Worm (Caenorhabditis elegans) whole organism, L3 larva: ENCODE data around the gene K09D9.9.

ENCODE experiments used
- R02D3.7 ChIP-seq: fragments of 150-350 bp; optimal IDR thresholded peaks from 2 replicates; lab custom pipeline; 2014; ENCODE audit warnings: missing biosample characterization, missing genetic modification characterization
- aly-2 ChIP-seq: fragments of 150-350 bp; optimal IDR thresholded peaks from 2 replicates; lab custom pipeline; 2014; ENCODE audit warnings: missing biosample characterization, missing genetic modification characterization
- ama-1 ChIP-seq: fragments of 150-350 bp; optimal IDR thresholded peaks from 2 replicates; lab custom pipeline; 2018
- ceh-16 ChIP-seq: sonication (generic microtip); optimal IDR thresholded peaks from 2 replicates; lab custom pipeline; 2017; ENCODE audit warnings: missing biosample characterization, missing genetic modification characterization
- ceh-82 ChIP-seq: fragments of 150-350 bp; optimal IDR thresholded peaks from 2 replicates; lab custom pipeline; 2014; ENCODE audit warnings: missing biosample characterization, missing genetic modification characterization
- ceh-9 ChIP-seq: sonication (generic microtip); optimal IDR thresholded peaks from 2 replicates; lab custom pipeline; 2018; ENCODE audit warnings: missing biosample characterization, missing genetic modification characterization
- daf-12 ChIP-seq: fragments of 150-350 bp; optimal IDR thresholded peaks from 2 replicates; lab custom pipeline; 2014; ENCODE audit warnings: missing biosample characterization, missing genetic modification reagents, missing genetic modification characterization
- egl-27 ChIP-seq: sonication (generic microtip); optimal IDR thresholded peaks from 4 replicates; lab custom pipeline; 2017; ENCODE audit warnings: missing biosample characterization, missing genetic modification reagents, missing genetic modification characterization
- elt-2 ChIP-seq: sonication (generic microtip); optimal IDR thresholded peaks from 2 replicates; lab custom pipeline; 2016; ENCODE audit warnings: missing genetic modification reagents, mild to moderate bottlenecking, missing genetic modification characterization, missing compliant biosample characterization
- eor-1 ChIP-seq, 2 experiments: fragments of 150-350 bp; optimal IDR thresholded peaks; 2 replicates each; lab custom pipeline; 2014 to 2018; ENCODE audit warnings: missing biosample characterization in 2 of 2, missing genetic modification characterization in 2 of 2
- fkh-10 ChIP-seq: sonication (generic microtip); optimal IDR thresholded peaks from 2 replicates; lab custom pipeline; 2017; ENCODE audit warnings: missing biosample characterization, missing genetic modification reagents, missing genetic modification characterization
- fkh-2 ChIP-seq: fragments of 150-350 bp; optimal IDR thresholded peaks from 2 replicates; lab custom pipeline; 2014; ENCODE audit warnings: missing biosample characterization, missing genetic modification reagents, missing genetic modification characterization
- fos-1 ChIP-seq: fragments of 150-350 bp; optimal IDR thresholded peaks from 2 replicates; lab custom pipeline; 2014; ENCODE audit warnings: missing biosample characterization, missing genetic modification characterization
- hmg-11 ChIP-seq: sonication (generic microtip); optimal IDR thresholded peaks from 2 replicates; lab custom pipeline; 2016; ENCODE audit warnings: missing genetic modification characterization, missing compliant biosample characterization
- lin-15B ChIP-seq: fragments of 150-350 bp; optimal IDR thresholded peaks from 2 replicates; lab custom pipeline; 2014; ENCODE audit warnings: missing biosample characterization, missing genetic modification characterization
- lin-39 ChIP-seq: fragments of 150-350 bp; optimal IDR thresholded peaks from 2 replicates; lab custom pipeline; 2018; ENCODE audit warnings: missing biosample characterization, missing genetic modification reagents, missing genetic modification characterization
- lsy-12 ChIP-seq: sonication (generic microtip); optimal IDR thresholded peaks from 2 replicates; lab custom pipeline; 2016; ENCODE audit warnings: mild to moderate bottlenecking, missing genetic modification characterization, missing compliant biosample characterization
- mdl-1 ChIP-seq: fragments of 150-350 bp; optimal IDR thresholded peaks from 2 replicates; lab custom pipeline; 2014; ENCODE audit warnings: missing biosample characterization, missing genetic modification characterization
- mml-1 ChIP-seq: fragments of 150-350 bp; sonication (generic microtip); optimal IDR thresholded peaks from 3 replicates; lab custom pipeline; 2014; ENCODE audit warnings: missing biosample characterization, missing genetic modification characterization
- nfya-1 ChIP-seq: sonication (generic microtip); optimal IDR thresholded peaks from 2 replicates; lab custom pipeline; 2017; ENCODE audit warnings: missing genetic modification characterization, mild to moderate bottlenecking, missing compliant biosample characterization, antibody characterized with exemption, moderate library complexity; ENCODE audit not compliant: insufficient read depth
- nhr-11 ChIP-seq: fragments of 150-350 bp; optimal IDR thresholded peaks from 2 replicates; lab custom pipeline; 2014; ENCODE audit warnings: missing biosample characterization, missing genetic modification characterization
- nhr-237 ChIP-seq: fragments of 150-350 bp; optimal IDR thresholded peaks from 2 replicates; lab custom pipeline; 2014; ENCODE audit warnings: missing biosample characterization, missing genetic modification characterization
- nhr-25 ChIP-seq: sonication (generic microtip); optimal IDR thresholded peaks from 2 replicates; lab custom pipeline; 2017; ENCODE audit warnings: missing biosample characterization, missing genetic modification characterization
- nhr-28 ChIP-seq: fragments of 150-350 bp; optimal IDR thresholded peaks from 2 replicates; lab custom pipeline; 2014; ENCODE audit warnings: missing biosample characterization, missing genetic modification characterization
- nhr-67 ChIP-seq: fragments of 150-350 bp; optimal IDR thresholded peaks from 2 replicates; lab custom pipeline; 2014; ENCODE audit warnings: missing biosample characterization, missing genetic modification characterization
- nhr-76 ChIP-seq: fragments of 150-350 bp; sonication (generic microtip); optimal IDR thresholded peaks from 5 replicates; lab custom pipeline; 2014; ENCODE audit warnings: missing biosample characterization, missing genetic modification characterization
- nhr-77 ChIP-seq: fragments of 150-350 bp; optimal IDR thresholded peaks from 2 replicates; lab custom pipeline; 2014; ENCODE audit warnings: missing biosample characterization, missing genetic modification characterization
- sea-2 ChIP-seq: fragments of 150-350 bp; sonication (generic microtip); optimal IDR thresholded peaks from 4 replicates; lab custom pipeline; 2014; ENCODE audit warnings: missing biosample characterization, missing genetic modification reagents, missing genetic modification characterization
- skn-1 ChIP-seq: fragments of 150-350 bp; optimal IDR thresholded peaks from 2 replicates; lab custom pipeline; 2014; ENCODE audit warnings: missing biosample characterization, missing genetic modification characterization
- tbx-2 ChIP-seq: sonication (generic microtip); optimal IDR thresholded peaks from 2 replicates; lab custom pipeline; 2016; ENCODE audit warnings: mild to moderate bottlenecking, missing genetic modification characterization, missing compliant biosample characterization
- unc-39 ChIP-seq: sonication (generic microtip); optimal IDR thresholded peaks from 4 replicates; lab custom pipeline; 2017; ENCODE audit warnings: missing biosample characterization, missing genetic modification characterization
- ztf-11 ChIP-seq: fragments of 150-350 bp; optimal IDR thresholded peaks from 2 replicates; lab custom pipeline; 2014; ENCODE audit warnings: missing biosample characterization, missing genetic modification characterization
- ztf-4 ChIP-seq: fragments of 150-350 bp; optimal IDR thresholded peaks from 2 replicates; lab custom pipeline; 2014; ENCODE audit warnings: missing biosample characterization, missing genetic modification characterization

K09D9.9 gene

DNA sequence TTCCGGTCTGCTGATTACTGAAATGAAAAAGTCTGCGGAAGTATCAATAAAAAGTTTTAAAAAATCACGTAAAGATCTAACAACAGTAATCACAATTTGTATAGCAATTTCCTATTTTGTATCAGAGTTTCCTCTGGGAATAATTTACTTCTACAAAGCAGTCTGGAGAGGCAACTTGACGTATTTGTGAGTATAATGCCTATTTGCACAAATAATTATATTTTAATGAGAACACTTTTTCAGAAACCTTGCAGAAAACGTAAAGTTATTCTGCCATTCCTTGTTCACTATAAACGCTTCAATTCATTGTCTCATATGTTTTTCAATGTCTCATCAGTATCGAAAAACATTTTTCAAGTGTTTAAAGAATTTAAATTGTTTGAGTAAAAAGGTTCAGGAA is 24.6 kb upstream of the K09D9.9 start:
- no peak for TF ChIP-seq daf-12 (tag; lab: Kevin White, UChicago)
- no peak for TF ChIP-seq egl-27
- no peak for TF ChIP-seq nhr-77 (tag; lab: Kevin White, UChicago)
- no peak for TF ChIP-seq nhr-76
- no peak for TF ChIP-seq unc-39 (tag; lab: Kevin White, UChicago)
- TF ChIP-seq fkh-2 (tag; lab: Kevin White, UChicago): no peak
- no peak for TF ChIP-seq lsy-12
- no peak for TF ChIP-seq lin-39 (tag; lab: Kevin White, UChicago)
- no peak for TF ChIP-seq fkh-10 (GFP tag; lab: Kevin White, UChicago)
- TF ChIP-seq ceh-9 (tag; lab: Kevin White, UChicago): no peak
- no peak for TF ChIP-seq nhr-11
- TF ChIP-seq ceh-16: no peak
- no peak for TF ChIP-seq ztf-11 (tag; lab: Kevin White, UChicago)
- TF ChIP-seq tbx-2 (tag; lab: Kevin White, UChicago): no peak

DNA sequence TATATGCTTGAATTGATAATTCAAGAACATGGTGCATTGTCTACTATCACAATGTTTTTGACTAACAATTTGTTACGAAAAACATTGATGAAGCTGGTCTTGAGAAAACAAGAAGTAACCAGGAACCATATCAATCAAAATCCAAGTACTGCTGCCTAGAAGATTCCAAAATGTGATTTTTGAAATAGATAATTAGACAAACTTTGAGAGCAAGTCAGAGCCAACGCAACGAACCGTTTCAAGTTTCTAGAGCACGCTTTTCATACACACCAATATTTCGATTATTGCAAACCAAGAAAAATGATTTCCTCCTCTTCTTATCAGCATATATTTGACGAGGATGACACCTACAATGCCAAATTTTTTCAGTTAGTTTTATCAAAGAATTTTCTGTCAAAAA is 22.8 kb upstream of the K09D9.9 start, which contains the start of gene srw-89:
TSS of gene srw-89 (plus strand) at position 301 of the 400 bp plus-strand sequence.
- TF ChIP-seq R02D3.7 (tag; lab: Kevin White, UChicago) (no peak), aly-2 (no peak), nhr-25 (tag; lab: Kevin White, UChicago) (no peak)

DNA sequence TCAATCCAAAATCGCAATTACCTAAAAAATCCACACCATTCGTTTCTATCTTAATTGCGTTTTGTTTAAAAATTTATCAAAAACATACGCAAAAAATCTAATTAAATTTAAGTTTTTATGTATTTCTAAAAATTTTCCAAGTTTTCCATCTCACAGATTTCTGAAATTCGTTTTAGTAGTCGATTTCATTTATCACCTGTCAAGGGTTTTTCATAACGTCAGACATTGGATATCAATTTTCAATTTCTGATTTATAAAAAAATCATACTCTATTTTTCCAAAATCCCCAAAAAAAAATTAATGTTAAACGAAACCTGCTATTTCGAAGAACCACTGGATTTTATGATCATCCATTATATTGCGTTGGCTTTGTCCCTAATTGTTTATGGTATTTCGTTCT is 16.2 kb upstream of the K09D9.9 start, which contains the start of gene srh-4:
TSS of gene srh-4 (plus strand) at position 301 of the 400 bp plus-strand sequence.
- TF ChIP-seq fkh-10 (GFP tag; lab: Kevin White, UChicago) (no peak), daf-12 (tag; lab: Kevin White, UChicago) (no peak), lsy-12 (no peak), mdl-1 (no peak), ztf-11 (tag; lab: Kevin White, UChicago) (no peak), unc-39 (tag; lab: Kevin White, UChicago) (no peak)

DNA sequence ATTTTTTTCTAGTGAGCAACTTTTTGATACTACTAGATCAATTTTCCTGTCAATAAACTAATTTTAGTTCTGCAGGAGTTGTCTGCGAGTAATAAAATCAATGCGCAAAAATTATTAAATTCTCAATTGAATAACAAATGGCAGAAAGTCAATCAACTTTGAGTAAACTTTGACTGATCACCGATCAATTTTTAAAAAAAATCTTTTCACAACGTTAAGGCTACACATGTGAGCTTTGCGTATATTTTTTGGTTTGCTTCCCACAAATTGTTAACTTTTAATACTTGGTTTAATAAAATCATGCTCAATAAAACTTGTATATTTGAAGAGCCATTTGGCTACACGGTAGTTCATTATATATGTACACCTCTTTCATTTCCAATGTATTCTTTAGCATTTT is 14.0 kb upstream of the K09D9.9 start, which contains the start of gene srh-7:
TSS of gene srh-7 (plus strand) at position 301 of the 400 bp plus-strand sequence.
- no peak for TF ChIP-seq mml-1 (tag; lab: Kevin White, UChicago)
- no peak for TF ChIP-seq hmg-11 (tag; lab: Kevin White, UChicago)
- no peak for TF ChIP-seq ceh-82 (tag; lab: Kevin White, UChicago)
- no peak for TF ChIP-seq nhr-67 (tag; lab: Kevin White, UChicago)
- no peak for TF ChIP-seq nfya-1 (tag; lab: Kevin White, UChicago)
- no peak for TF ChIP-seq lin-15B
- TF ChIP-seq fos-1 (tag; lab: Kevin White, UChicago): no peak
- no peak for TF ChIP-seq ama-1 (lab: Kevin White, UChicago)
- TF ChIP-seq nhr-76: no peak
- TF ChIP-seq lsy-12: no peak
- TF ChIP-seq elt-2 (tag; lab: Kevin White, UChicago): no peak
- no peak for TF ChIP-seq skn-1

DNA sequence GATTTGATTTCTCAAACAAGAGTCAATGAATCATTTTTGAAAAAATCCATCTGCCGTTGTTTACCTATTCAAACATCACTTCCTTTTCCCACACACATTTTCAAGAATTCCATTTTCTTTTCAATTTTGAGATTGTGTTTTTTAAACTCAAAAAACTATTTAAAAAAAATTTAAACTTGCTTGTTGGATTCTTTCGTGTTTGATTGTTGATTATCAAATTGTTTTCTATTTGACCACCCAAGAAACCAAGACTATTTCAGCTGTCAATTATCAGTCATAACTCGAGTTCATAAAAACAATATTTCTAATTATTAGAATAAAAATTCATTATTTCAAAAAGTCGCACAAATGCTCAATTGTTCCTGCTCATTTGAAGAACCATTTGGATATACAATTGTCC is 11.3 kb upstream of the K09D9.9 start, which contains the start of gene srh-8:
TSS of gene srh-8 (plus strand) at position 301 of the 400 bp plus-strand sequence.
- TF ChIP-seq sea-2 (GFP tag; lab: Kevin White, UChicago): no peak
- TF ChIP-seq nfya-1 (tag; lab: Kevin White, UChicago): no peak
- TF ChIP-seq nhr-11: no peak
- no peak for TF ChIP-seq fkh-2 (tag; lab: Kevin White, UChicago)
- no peak for TF ChIP-seq ceh-82 (tag; lab: Kevin White, UChicago)
- TF ChIP-seq ztf-4 (tag; lab: Kevin White, UChicago): no peak
- no peak for TF ChIP-seq nhr-237
- TF ChIP-seq, all 47 proteins: peak for 0

DNA sequence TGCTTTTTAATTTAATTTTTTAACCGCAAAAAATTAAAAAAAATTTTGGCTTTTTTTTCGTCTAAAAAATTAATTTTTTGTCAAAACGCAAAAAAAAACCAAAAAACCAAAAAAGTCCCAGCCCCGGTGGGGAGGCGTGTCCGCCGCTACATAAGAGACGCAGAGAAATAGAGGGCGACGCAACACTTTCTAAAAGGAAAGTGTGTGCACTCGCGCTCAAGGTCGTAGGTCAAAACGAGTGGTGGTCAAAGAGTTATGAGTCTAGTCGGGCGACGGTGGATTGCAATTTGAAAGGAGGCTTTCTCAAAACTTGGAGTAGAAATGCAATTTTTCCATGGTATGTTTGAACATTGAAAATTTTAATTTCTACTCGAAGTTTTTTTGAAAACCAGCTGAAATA is 10.6 kb upstream of the K09D9.9 start:
- TF ChIP-seq ztf-4 (tag; lab: Kevin White, UChicago): no peak
- TF ChIP-seq ceh-9 (tag; lab: Kevin White, UChicago): no peak
- TF ChIP-seq unc-39 (tag; lab: Kevin White, UChicago): no peak
- no peak for TF ChIP-seq lin-15B
- TF ChIP-seq elt-2 (tag; lab: Kevin White, UChicago): no peak
- no peak for TF ChIP-seq nhr-28 (tag; lab: Kevin White, UChicago)
- TF ChIP-seq ceh-16: no peak
- TF ChIP-seq hmg-11 (tag; lab: Kevin White, UChicago): no peak
- TF ChIP-seq ama-1 (lab: Kevin White, UChicago): no peak
- TF ChIP-seq nfya-1 (tag; lab: Kevin White, UChicago): no peak
- TF ChIP-seq eor-1 (tag; optimal IDR thresholded peaks at IDR 0.05; lab: Kevin White, UChicago): no peak
